Worm (Caenorhabditis elegans) whole organism, L4 larva: ENCODE measurements around the gene ubc-6.

Source experiments
- F26F4.8 ChIP-seq: fragments of 200-800 bp; sonication (Bioruptor generic); conservative IDR thresholded peaks from 2 replicates; pipeline ENCODE4 v1.3.6; 2022; ENCODE audit warnings: missing genetic modification characterization, missing compliant biosample characterization
- F37D6.2 ChIP-seq: sonication (generic microtip); optimal IDR thresholded peaks from 2 replicates; lab custom pipeline; 2016; ENCODE audit warnings: mild to moderate bottlenecking, missing genetic modification characterization, missing compliant biosample characterization
- T20F7.1 ChIP-seq: fragments of 200-800 bp; sonication (Bioruptor generic); optimal IDR thresholded peaks from 2 replicates; lab custom pipeline; 2018; ENCODE audit warnings: mild to moderate bottlenecking, missing genetic modification characterization, missing compliant biosample characterization
- T26A8.4 ChIP-seq: fragments of 200-800 bp; sonication (Bioruptor generic); IDR thresholded peaks from 2 replicates; pipeline ENCODE4 v1.3.6; 2022; ENCODE audit warnings: missing genetic modification characterization, missing compliant biosample characterization
- ZK546.5 ChIP-seq, 2 experiments: sonication (generic microtip); optimal IDR thresholded peaks; 2 replicates each; lab custom pipeline; 2017; ENCODE audit warnings: missing biosample characterization in 2 of 2, missing genetic modification characterization in 2 of 2
- aha-1 ChIP-seq: fragments of 150-350 bp; peaks from one replicate; lab custom pipeline; 2014; ENCODE audit warnings: missing biosample characterization, missing genetic modification characterization
- aly-2 ChIP-seq: sonication (generic microtip); optimal IDR thresholded peaks from 2 replicates; lab custom pipeline; 2018; ENCODE audit warnings: missing biosample characterization, missing genetic modification characterization
- ama-1 ChIP-seq: fragments of 150-350 bp; optimal IDR thresholded peaks from 2 replicates; lab custom pipeline; 2014; ENCODE audit warnings: inconsistent platforms, mixed read lengths
- ceh-32 ChIP-seq: sonication (generic microtip); optimal IDR thresholded peaks from 2 replicates; lab custom pipeline; 2016; ENCODE audit warnings: mild to moderate bottlenecking, missing genetic modification characterization, missing compliant biosample characterization; ENCODE audit not compliant: poor library complexity
- ceh-44 ChIP-seq: fragments of 200-800 bp; sonication (Bioruptor generic); IDR thresholded peaks from 2 replicates; pipeline ENCODE4 v1.3.6; 2022; ENCODE audit warnings: missing genetic modification reagents, missing genetic modification characterization, missing compliant biosample characterization
- ctbp-1 ChIP-seq: fragments of 200-800 bp; sonication (Bioruptor generic); IDR thresholded peaks from 2 replicates; pipeline ENCODE4 v1.3.6; 2022; ENCODE audit warnings: missing genetic modification reagents, missing genetic modification characterization, missing compliant biosample characterization
- daf-19 ChIP-seq: fragments of 200-800 bp; sonication (Bioruptor generic); conservative IDR thresholded peaks from 2 replicates; pipeline ENCODE4 v1.3.6; 2022; ENCODE audit warnings: missing genetic modification characterization, missing compliant biosample characterization
- dmd-6 ChIP-seq: fragments of 200-800 bp; sonication (Bioruptor generic); IDR thresholded peaks from 2 replicates; pipeline ENCODE4 v1.3.6; 2022; ENCODE audit warnings: missing genetic modification reagents, missing genetic modification characterization, missing compliant biosample characterization
- dmd-8 ChIP-seq: fragments of 200-800 bp; sonication (Bioruptor generic); IDR thresholded peaks from 2 replicates; pipeline ENCODE4 v1.3.6; 2022; ENCODE audit warnings: missing genetic modification characterization, missing compliant biosample characterization
- egl-43 ChIP-seq: fragments of 200-800 bp; sonication (Bioruptor generic); IDR thresholded peaks from 2 replicates; pipeline ENCODE4 v1.3.6; 2022; ENCODE audit warnings: missing genetic modification reagents, missing genetic modification characterization, missing compliant biosample characterization
- gei-8 ChIP-seq: fragments of 200-800 bp; sonication (Bioruptor generic); optimal IDR thresholded peaks from 2 replicates; lab custom pipeline; 2018; ENCODE audit warnings: mild to moderate bottlenecking, missing genetic modification characterization, missing compliant biosample characterization
- hlh-11 ChIP-seq: fragments of 200-800 bp; sonication (Bioruptor generic); optimal IDR thresholded peaks from 2 replicates; lab custom pipeline; 2018; ENCODE audit warnings: mild to moderate bottlenecking, missing genetic modification characterization, missing compliant biosample characterization
- hlh-30 ChIP-seq: sonication (generic microtip); optimal IDR thresholded peaks from 2 replicates; lab custom pipeline; 2017; ENCODE audit warnings: antibody characterized with exemption, mild to moderate bottlenecking, missing genetic modification characterization, missing compliant biosample characterization; ENCODE audit not compliant: insufficient read depth
- jun-1 ChIP-seq: fragments of 150-350 bp; optimal IDR thresholded peaks from 2 replicates; lab custom pipeline; 2014; ENCODE audit warnings: missing biosample characterization, missing genetic modification reagents, missing genetic modification characterization
- lin-13 ChIP-seq: fragments of 150-350 bp; optimal IDR thresholded peaks from 2 replicates; lab custom pipeline; 2014; ENCODE audit warnings: missing biosample characterization, missing genetic modification reagents, missing genetic modification characterization
- lin-15B ChIP-seq: fragments of 150-350 bp; sonication (generic microtip); optimal IDR thresholded peaks from 3 replicates; lab custom pipeline; 2014; ENCODE audit warnings: missing biosample characterization, missing genetic modification characterization
- lin-29 ChIP-seq: fragments of 200-800 bp; sonication (Bioruptor generic); IDR thresholded peaks from 2 replicates; pipeline ENCODE4 v1.3.6; 2022; ENCODE audit warnings: missing genetic modification reagents, missing genetic modification characterization, missing compliant biosample characterization
- lin-38 ChIP-seq: fragments of 200-800 bp; sonication (Bioruptor generic); IDR thresholded peaks from 2 replicates; pipeline ENCODE4 v1.3.6; 2022; ENCODE audit warnings: missing genetic modification reagents, missing genetic modification characterization, missing compliant biosample characterization
- madf-5 ChIP-seq, 2 experiments: fragments of 200-800 bp; sonication (Bioruptor generic); IDR thresholded peaks; 2 replicates each; pipeline ENCODE4 v1.3.6; 2022; ENCODE audit warnings: missing compliant biosample characterization in 2 of 2, missing genetic modification characterization in 2 of 2
- mdt-29 ChIP-seq: fragments of 200-800 bp; sonication (Bioruptor generic); IDR thresholded peaks from 2 replicates; pipeline ENCODE4 v1.3.6; 2022; ENCODE audit warnings: missing genetic modification reagents, missing genetic modification characterization, missing compliant biosample characterization
- mxl-2 ChIP-seq: fragments of 200-800 bp; sonication (Bioruptor generic); conservative IDR thresholded peaks from 2 replicates; pipeline ENCODE4 v1.3.6; 2022; ENCODE audit warnings: missing genetic modification reagents, missing genetic modification characterization, missing compliant biosample characterization
- nhr-102 ChIP-seq: sonication (generic microtip); optimal IDR thresholded peaks from 2 replicates; lab custom pipeline; 2016; ENCODE audit warnings: mild to moderate bottlenecking, missing genetic modification characterization, moderate library complexity, missing compliant biosample characterization
- nhr-111 ChIP-seq: fragments of 200-800 bp; sonication (Bioruptor generic); optimal IDR thresholded peaks from 2 replicates; lab custom pipeline; 2018; ENCODE audit warnings: mild to moderate bottlenecking, missing genetic modification characterization, missing compliant biosample characterization
- nhr-28 ChIP-seq: fragments of 150-350 bp; optimal IDR thresholded peaks from 2 replicates; lab custom pipeline; 2014; ENCODE audit warnings: missing biosample characterization, missing genetic modification characterization
- nhr-6 ChIP-seq: fragments of 150-350 bp; optimal IDR thresholded peaks from 2 replicates; lab custom pipeline; 2014; ENCODE audit warnings: missing biosample characterization, missing genetic modification characterization
- pha-4 ChIP-seq, 2 experiments: fragments of 150-350 bp in 1 of 2; fragments of 200-800 bp in 1 of 2; sonication (Bioruptor generic) in 1 of 2; IDR thresholded peaks in 1 of 2; optimal IDR thresholded peaks in 1 of 2; 2 replicates each; pipeline versions ENCODE4 v1.3.6 to Lab custom; 2014 to 2022; ENCODE audit warnings: missing genetic modification characterization in 2 of 2, missing genetic modification reagents in 2 of 2, missing biosample characterization in 1 of 2, missing compliant biosample characterization in 1 of 2
- pqm-1 ChIP-seq: sonication (generic microtip); optimal IDR thresholded peaks from 2 replicates; lab custom pipeline; 2017; ENCODE audit warnings: missing biosample characterization, missing genetic modification characterization
- snpc-1.2 ChIP-seq: fragments of 200-800 bp; sonication (Bioruptor generic); IDR thresholded peaks from 2 replicates; pipeline ENCODE4 v1.3.6; 2022; ENCODE audit warnings: missing genetic modification reagents, missing genetic modification characterization, missing compliant biosample characterization
- spr-1 ChIP-seq: sonication (generic microtip); optimal IDR thresholded peaks from 2 replicates; lab custom pipeline; 2016; ENCODE audit warnings: mild to moderate bottlenecking, missing genetic modification characterization, missing compliant biosample characterization
- tra-1 ChIP-seq: fragments of 200-800 bp; sonication (Bioruptor generic); IDR thresholded peaks from 2 replicates; pipeline ENCODE4 v1.3.6; 2022; ENCODE audit warnings: missing genetic modification reagents, missing genetic modification characterization, missing compliant biosample characterization
- unc-39 ChIP-seq: sonication (generic microtip); optimal IDR thresholded peaks from 2 replicates; lab custom pipeline; 2017; ENCODE audit warnings: missing biosample characterization, missing genetic modification characterization
- unc-62 ChIP-seq, 3 experiments: fragments of 150-350 bp in 1 of 3; sonication (generic microtip); optimal IDR thresholded peaks in 2 of 3; peaks in 1 of 3; 1 replicate in 1 of 3; 2 replicates in 2 of 3; lab custom pipeline; 2014 to 2017; ENCODE audit warnings: missing biosample characterization in 3 of 3, missing genetic modification characterization in 3 of 3, missing genetic modification reagents in 3 of 3, missing genotype in 1 of 3
- vab-7 ChIP-seq: fragments of 200-800 bp; sonication (Bioruptor generic); IDR thresholded peaks from 2 replicates; pipeline ENCODE4 v1.3.6; 2022; ENCODE audit warnings: missing genetic modification reagents, missing genetic modification characterization, missing compliant biosample characterization
- zag-1 ChIP-seq: fragments of 150-350 bp; optimal IDR thresholded peaks from 2 replicates; lab custom pipeline; 2014; ENCODE audit warnings: missing biosample characterization, missing genetic modification characterization
- ztf-7 ChIP-seq: fragments of 150-350 bp; optimal IDR thresholded peaks from 2 replicates; lab custom pipeline; 2014; ENCODE audit warnings: missing biosample characterization, missing genetic modification characterization

The ubc-6 gene

ce11 chrII:7489605-7490004, 10.6 kb downstream of the ubc-6 start, which contains the start of gene D1022.9:
TSS of gene D1022.9 (minus strand) at chrII:7489705.
- no peak for TF ChIP-seq ZK546.5 (tag; optimal IDR thresholded peaks at IDR 0.05; lab: Kevin White, UChicago)

- no peak for TF ChIP-seq nhr-6
- TF ChIP-seq aha-1 (tag; lab: Kevin White, UChicago), result peak; percentile 73
Measured at ce11 chrII:7493599-7493998, 14.6 kb downstream of the ubc-6 start, which contains the start of gene nas-23. TSS of gene nas-23 (minus strand) at chrII:7493699.

ce11 chrII:7494155-7494554, 15.2 kb downstream of the ubc-6 start, which contains the start of gene R10H1.1:
TSS of gene R10H1.1 (plus strand) at chrII:7494455.
- TF ChIP-seq pqm-1 (tag; lab: Kevin White, UChicago), result peak; percentile 63
- peak; percentile 42 for TF ChIP-seq nhr-28 (tag; lab: Kevin White, UChicago)
- no peak for TF ChIP-seq vab-7 (GFP tag; lab: Robert Waterston, UW)
- TF ChIP-seq, all 104 proteins: peak for 2

- TF ChIP-seq unc-62 (GFP tag; optimal IDR thresholded peaks at IDR 0.05 in 1 of 2; lab: Kevin White, UChicago) (peak in 1 of 2 experiments; percentile 85), unc-62 (tag; optimal IDR thresholded peaks at IDR 0.05; lab: Kevin White, UChicago) (no peak), F37D6.2 (tag; lab: Kevin White, UChicago) (no peak), hlh-30 (tag; lab: Kevin White, UChicago) (peak; percentile 42)
Measured at ce11 chrII:7496070-7496469, 17.1 kb downstream of the ubc-6 start, which contains the start of gene spi-1. TSS of gene spi-1 (plus strand) at chrII:7496247.

- TF ChIP-seq lin-13 (GFP tag; lab: Kevin White, UChicago) (no peak), F37D6.2 (tag; lab: Kevin White, UChicago) (no peak), zag-1 (no peak), nhr-6 (no peak), madf-5 (GFP tag; IDR thresholded peaks at IDR 0.05; lab: Robert Waterston, UW) (no peak), nhr-28 (tag; lab: Kevin White, UChicago) (no peak), snpc-1.2 (GFP tag; lab: Robert Waterston, UW) (no peak), ctbp-1 (GFP tag; lab: Robert Waterston, UW) (no peak), lin-15B (tag; lab: Kevin White, UChicago) (no peak), ztf-7 (tag; lab: Kevin White, UChicago) (no peak), spr-1 (tag; lab: Kevin White, UChicago) (no peak), pha-4 (GFP tag; IDR thresholded peaks at IDR 0.05; lab: Robert Waterston, UW) (no peak), pha-4 (tag; optimal IDR thresholded peaks at IDR 0.05; lab: Kevin White, UChicago) (no peak), T20F7.1 (no peak), mdt-29 (GFP tag; lab: Robert Waterston, UW) (no peak), nhr-111 (GFP tag; lab: Kevin White, UChicago) (no peak), gei-8 (GFP tag; lab: Kevin White, UChicago) (no peak), ceh-44 (GFP tag; lab: Robert Waterston, UW) (no peak), unc-39 (tag; lab: Kevin White, UChicago) (no peak)
Measured at ce11 chrII:7499390-7499789, 20.4 kb downstream of the ubc-6 start, which contains the start of gene srab-14. TSS of gene srab-14 (minus strand) at chrII:7499490.

ce11 chrII:7505005-7505404, 26.0 kb downstream of the ubc-6 start, which contains the start of gene C28F5.1:
TSS of gene C28F5.1 (plus strand) at chrII:7505305.
- TF ChIP-seq nhr-102 (tag; lab: Kevin White, UChicago), result no peak
- TF ChIP-seq aly-2 (tag; lab: Kevin White, UChicago), result no peak
- TF ChIP-seq egl-43 (GFP tag; lab: Robert Waterston, UW), result no peak
- no peak for TF ChIP-seq tra-1 (GFP tag; lab: Robert Waterston, UW)
- no peak for TF ChIP-seq spr-1 (tag; lab: Kevin White, UChicago)
- TF ChIP-seq jun-1, result no peak
- TF ChIP-seq F26F4.8 (GFP tag; lab: Robert Waterston, UW), result no peak
- no peak for TF ChIP-seq lin-29 (GFP tag; lab: Robert Waterston, UW)
- TF ChIP-seq ceh-32, result no peak
- TF ChIP-seq dmd-6 (GFP tag; lab: Robert Waterston, UW), result no peak
- TF ChIP-seq hlh-11 (tag; lab: Kevin White, UChicago), result no peak
- TF ChIP-seq mxl-2 (GFP tag; lab: Robert Waterston, UW), result no peak
- no peak for TF ChIP-seq daf-19 (GFP tag; lab: Robert Waterston, UW)
- TF ChIP-seq lin-38 (GFP tag; lab: Robert Waterston, UW), result no peak
- TF ChIP-seq T26A8.4 (GFP tag; lab: Robert Waterston, UW), result no peak
- TF ChIP-seq dmd-8 (GFP tag; lab: Robert Waterston, UW), result no peak
- no peak for TF ChIP-seq nhr-6
- TF ChIP-seq ama-1 (lab: Kevin White, UChicago), result no peak
- TF ChIP-seq, all 104 proteins: peak for 0
